Fruit fly (Drosophila melanogaster) whole organism, wandering third instar larva: ENCODE data around the gene CCKLR-17D1.

Experiments
- Abd-B ChIP-seq: fragments of >200 bp; optimal IDR thresholded peaks from 2 replicates; lab custom pipeline; 2017; ENCODE audit warnings: missing biosample characterization, missing genetic modification characterization
- CG32264 ChIP-seq: fragments of 200-800 bp; sonication (Bioruptor generic); optimal IDR thresholded peaks from 2 replicates; lab custom pipeline; 2016; ENCODE audit warnings: missing biosample characterization, missing genetic modification characterization
- CG9705 ChIP-seq: fragments of 200-800 bp; sonication (Bioruptor generic); optimal IDR thresholded peaks from 2 replicates; lab custom pipeline; 2018; ENCODE audit warnings: missing biosample characterization, mild to moderate bottlenecking, missing genetic modification characterization
- CrebA ChIP-seq: fragments of 200-800 bp; sonication (Bioruptor generic); optimal IDR thresholded peaks from 2 replicates; lab custom pipeline; 2016; ENCODE audit warnings: missing biosample characterization, mild to moderate bottlenecking, missing genetic modification characterization, borderline replicate concordance
- Dfd ChIP-seq: fragments of >200 bp; optimal IDR thresholded peaks from 2 replicates; lab custom pipeline; 2017; ENCODE audit warnings: missing biosample characterization, missing genetic modification characterization
- Dif ChIP-seq: fragments of 200-275, 200-300 bp; sonication (Bioruptor generic); optimal IDR thresholded peaks from 2 replicates; lab custom pipeline; 2018; ENCODE audit warnings: missing biosample characterization, missing genetic modification characterization; ENCODE audit not compliant: partially characterized antibody
- HLH106 ChIP-seq: fragments of 200-800 bp; optimal IDR thresholded peaks from 3 replicates; lab custom pipeline; 2019; ENCODE audit warnings: missing biosample characterization, mild to moderate bottlenecking, missing genetic modification characterization, moderate library complexity
- Hnf4 ChIP-seq: fragments of 200-800 bp; sonication (Bioruptor generic); optimal IDR thresholded peaks from 2 replicates; lab custom pipeline; 2016; ENCODE audit warnings: missing biosample characterization, mild to moderate bottlenecking, missing genetic modification characterization
- Hr78 ChIP-seq: fragments of >200 bp; optimal IDR thresholded peaks from 2 replicates; lab custom pipeline; 2017; ENCODE audit warnings: missing biosample characterization, missing genetic modification characterization
- Hr83 ChIP-seq: fragments of 200-300 bp; sonication (Bioruptor generic); optimal IDR thresholded peaks from 2 replicates; lab custom pipeline; 2016; ENCODE audit warnings: missing biosample characterization, mild to moderate bottlenecking, missing genetic modification characterization, moderate library complexity; ENCODE audit not compliant: poor library complexity, severe bottlenecking
- Jra ChIP-seq: sonication (Bioruptor generic); optimal IDR thresholded peaks from 2 replicates; lab custom pipeline; 2016; ENCODE audit warnings: missing biosample characterization, missing genetic modification characterization
- Mio ChIP-seq: sonication (Bioruptor generic); optimal IDR thresholded peaks from 2 replicates; lab custom pipeline; 2016; ENCODE audit warnings: missing biosample characterization, missing genetic modification characterization
- Myc ChIP-seq: fragments of >200 bp; optimal IDR thresholded peaks from 2 replicates; lab custom pipeline; 2017
- N ChIP-seq: fragments of >200 bp; optimal IDR thresholded peaks from 2 replicates; lab custom pipeline; 2018; ENCODE audit warnings: missing biosample characterization, missing external identifiers, missing genetic modification characterization
- OdsH ChIP-seq: fragments of 200-800 bp; sonication (Bioruptor generic); optimal IDR thresholded peaks from 2 replicates; lab custom pipeline; 2016; ENCODE audit warnings: missing biosample characterization, mild to moderate bottlenecking, missing genetic modification characterization
- Rel ChIP-seq, 2 experiments: fragments of 200-800 bp; sonication (Bioruptor generic) in 1 of 2; optimal IDR thresholded peaks; 2 replicates in 1 of 2; 3 replicates in 1 of 2; lab custom pipeline; 2016 to 2019; ENCODE audit warnings: mild to moderate bottlenecking in 2 of 2, missing biosample characterization in 2 of 2, missing genetic modification characterization in 2 of 2, moderate library complexity in 1 of 2
- Sp1 ChIP-seq: fragments of 200-800 bp; sonication (Bioruptor generic); optimal IDR thresholded peaks from 3 replicates; lab custom pipeline; 2019; ENCODE audit warnings: missing biosample characterization, mild to moderate bottlenecking, missing genetic modification characterization, moderate library complexity
- Vsx2 ChIP-seq: fragments of 200-300, 225-300 bp; sonication (Bioruptor generic); optimal IDR thresholded peaks from 2 replicates; lab custom pipeline; 2018; ENCODE audit warnings: missing biosample characterization, missing genetic modification characterization; ENCODE audit not compliant: partially characterized antibody
- br ChIP-seq: fragments of 200-800 bp; sonication (Bioruptor generic); optimal IDR thresholded peaks from 2 replicates; lab custom pipeline; 2016; ENCODE audit warnings: missing biosample characterization, missing genetic modification characterization
- brk ChIP-seq: fragments of 200-800 bp; sonication (Bioruptor generic); optimal IDR thresholded peaks from 2 replicates; lab custom pipeline; 2016; ENCODE audit warnings: missing biosample characterization, mild to moderate bottlenecking, missing genetic modification characterization
- dl ChIP-seq, 2 experiments: fragments of 175-275, 200-275 bp in 1 of 2; fragments of 200-275 bp in 1 of 2; sonication (Bioruptor generic); optimal IDR thresholded peaks; lab custom pipeline; 2018; ENCODE audit warnings: mild to moderate bottlenecking in 2 of 2, missing biosample characterization in 2 of 2, missing genetic modification characterization in 2 of 2, moderate library complexity in 2 of 2; ENCODE audit not compliant: partially characterized antibody in 2 of 2, insufficient read depth in 1 of 2
- dmrt93B ChIP-seq: fragments of 200-800 bp; sonication (Bioruptor generic); optimal IDR thresholded peaks from 2 replicates; lab custom pipeline; 2018; ENCODE audit warnings: missing biosample characterization, mild to moderate bottlenecking, missing genetic modification characterization
- dsf ChIP-seq: sonication (Bioruptor generic); optimal IDR thresholded peaks from 2 replicates; lab custom pipeline; 2016; ENCODE audit warnings: missing biosample characterization, missing genetic modification characterization, borderline replicate concordance
- ey ChIP-seq: fragments of 200-800 bp; sonication (Bioruptor generic); optimal IDR thresholded peaks from 2 replicates; lab custom pipeline; 2016; ENCODE audit warnings: missing biosample characterization, missing genetic modification characterization
- foxo ChIP-seq, 2 experiments: fragments of 200-800 bp; sonication (Bioruptor generic); optimal IDR thresholded peaks; 2 replicates in 1 of 2; 3 replicates in 1 of 2; lab custom pipeline; 2016 to 2017; ENCODE audit warnings: missing biosample characterization in 2 of 2, missing genetic modification characterization in 2 of 2
- fru ChIP-seq: fragments of 200-800 bp; sonication (Bioruptor generic); optimal IDR thresholded peaks from 3 replicates; lab custom pipeline; 2016; ENCODE audit warnings: missing biosample characterization, mild to moderate bottlenecking, missing genetic modification characterization
- lola ChIP-seq: fragments of >200 bp; optimal IDR thresholded peaks from 2 replicates; lab custom pipeline; 2017; ENCODE audit warnings: missing biosample characterization, missing genetic modification characterization
- psq ChIP-seq: fragments of 200-800 bp; sonication (Bioruptor generic); optimal IDR thresholded peaks from 3 replicates; lab custom pipeline; 2017; ENCODE audit warnings: missing biosample characterization, mild to moderate bottlenecking, missing genetic modification characterization, moderate library complexity
- rgr ChIP-seq: fragments of 200-800 bp; sonication (Bioruptor generic); optimal IDR thresholded peaks from 3 replicates; lab custom pipeline; 2016; ENCODE audit warnings: missing biosample characterization, mild to moderate bottlenecking, missing genetic modification characterization
- sage ChIP-seq: fragments of 200-800 bp; sonication (Bioruptor generic); optimal IDR thresholded peaks from 2 replicates; lab custom pipeline; 2016; ENCODE audit warnings: missing biosample characterization, mild to moderate bottlenecking, missing genetic modification characterization
- tai ChIP-seq: sonication (Bioruptor generic); optimal IDR thresholded peaks from 2 replicates; lab custom pipeline; 2016; ENCODE audit warnings: missing biosample characterization, missing genetic modification characterization
- usp ChIP-seq: fragments of >200 bp; optimal IDR thresholded peaks from 2 replicates; lab custom pipeline; 2017; ENCODE audit warnings: missing biosample characterization, missing genetic modification characterization

Gene CCKLR-17D1

DNA sequence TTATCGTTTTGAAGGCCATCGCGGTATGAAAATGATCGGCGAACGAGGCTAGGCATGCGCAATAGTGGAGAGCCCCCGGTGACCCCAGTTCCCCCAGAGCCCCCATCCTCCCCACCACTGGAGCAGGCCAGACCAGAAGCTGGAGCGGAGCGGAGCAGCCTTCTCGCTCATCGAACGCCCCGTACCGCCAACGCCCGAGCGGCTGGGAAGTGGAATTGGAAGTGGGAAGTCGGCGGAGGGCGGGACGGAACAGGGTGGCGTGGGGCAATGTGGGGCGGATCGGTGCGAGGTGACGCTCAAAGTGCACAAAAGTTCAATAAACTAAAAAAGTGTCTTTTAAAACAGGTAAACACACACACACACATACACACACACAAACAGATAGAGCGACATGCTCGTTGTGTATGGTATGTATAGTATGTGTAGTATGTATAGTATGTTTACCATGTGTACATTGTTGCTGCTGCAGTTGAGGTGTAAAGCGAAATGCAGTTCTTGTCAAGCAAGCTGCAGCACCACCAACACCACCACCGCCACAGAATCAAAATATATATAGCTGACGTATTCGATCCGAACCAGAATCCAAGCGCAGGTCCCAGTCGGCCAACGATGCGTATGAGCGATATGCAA, 54.7 kb downstream of the CCKLR-17D1 start:
- TF ChIP-seq sage (no peak), Sp1 (GFP tag; lab: Kevin White, UChicago) (no peak), CrebA (no peak), N (GFP tag; lab: Kevin White, UChicago) (no peak), dsf (GFP tag; lab: Kevin White, UChicago) (no peak), CG32264 (no peak), HLH106 (tag; lab: Kevin White, UChicago) (no peak), Rel (GFP tag; optimal IDR thresholded peaks at IDR 0.05; lab: Kevin White, UChicago) (no peak), Rel (tag; optimal IDR thresholded peaks at IDR 0.05; lab: Kevin White, UChicago) (no peak)

DNA sequence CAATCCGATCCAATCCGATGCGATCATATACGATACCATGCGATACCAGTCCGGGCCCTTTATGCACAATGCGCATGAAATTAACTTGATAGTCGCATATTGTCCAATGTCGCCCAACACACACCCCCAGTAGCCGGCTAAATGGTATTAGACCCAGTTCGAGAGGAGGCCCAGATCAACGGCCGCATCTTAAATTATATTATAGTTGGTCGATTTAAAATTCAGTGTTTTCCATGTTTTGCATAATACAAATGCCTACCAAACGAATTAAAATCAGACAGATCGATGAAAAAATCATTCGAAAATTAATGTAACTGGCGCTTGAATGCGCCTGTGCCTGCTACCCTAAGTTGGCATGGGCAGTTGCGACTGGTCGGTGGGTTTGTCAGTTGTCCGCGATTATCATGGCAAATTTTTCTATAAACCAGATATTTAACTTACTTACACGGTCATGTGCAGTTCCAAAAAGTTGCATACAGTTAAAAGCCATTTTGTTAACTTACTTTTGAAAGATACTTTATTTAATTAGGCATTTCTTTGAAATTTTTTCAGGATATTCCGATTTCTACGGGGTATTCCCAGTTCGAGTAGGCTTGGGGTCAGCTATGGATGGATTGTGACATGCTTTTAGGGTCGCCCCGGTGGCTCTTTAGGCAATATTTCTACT, 56.4 kb downstream of the CCKLR-17D1 start:
- no peak for TF ChIP-seq Sp1 (GFP tag; lab: Kevin White, UChicago)
- TF ChIP-seq br (GFP tag; lab: Kevin White, UChicago): no peak
- TF ChIP-seq dmrt93B (GFP tag; lab: Kevin White, UChicago): no peak
- no peak for TF ChIP-seq Dfd
- no peak for TF ChIP-seq usp
- no peak for TF ChIP-seq lola (GFP tag; lab: Kevin White, UChicago)
- TF ChIP-seq foxo (GFP tag; optimal IDR thresholded peaks at IDR 0.05; lab: Kevin White, UChicago): no peak
- TF ChIP-seq Dif (GFP tag; lab: Kevin White, UChicago): no peak
- no peak for TF ChIP-seq CG9705 (GFP tag; lab: Kevin White, UChicago)
- no peak for TF ChIP-seq brk (GFP tag; lab: Kevin White, UChicago)
- no peak for TF ChIP-seq Hnf4 (GFP tag; lab: Kevin White, UChicago)
- TF ChIP-seq sage: no peak
- TF ChIP-seq Mio (GFP tag; lab: Kevin White, UChicago): no peak
- TF ChIP-seq Hr83: no peak
- TF ChIP-seq dl (GFP tag; optimal IDR thresholded peaks at IDR 0.05; lab: Kevin White, UChicago; ENCODE audit: insufficient read depth in 1 of 2, partially characterized antibody in 2 of 2): no peak
- no peak for TF ChIP-seq CG32264
- no peak for TF ChIP-seq HLH106 (tag; lab: Kevin White, UChicago)
- TF ChIP-seq rgr (GFP tag; lab: Kevin White, UChicago): no peak
- TF ChIP-seq fru (GFP tag; lab: Kevin White, UChicago): no peak

dm6 chrX:18668293-18668692, 58.1 kb downstream of the CCKLR-17D1 start:
- TF ChIP-seq Hnf4 (GFP tag; lab: Kevin White, UChicago) (no peak), fru (GFP tag; lab: Kevin White, UChicago) (no peak), Dif (GFP tag; lab: Kevin White, UChicago) (no peak), CG9705 (GFP tag; lab: Kevin White, UChicago) (no peak), foxo (GFP tag; optimal IDR thresholded peaks at IDR 0.05; lab: Kevin White, UChicago) (no peak), dl (GFP tag; optimal IDR thresholded peaks at IDR 0.05; lab: Kevin White, UChicago; ENCODE audit: insufficient read depth in 1 of 2, partially characterized antibody in 2 of 2) (no peak), Dfd (no peak), CrebA (no peak), Rel (GFP tag; optimal IDR thresholded peaks at IDR 0.05; lab: Kevin White, UChicago) (no peak), Rel (tag; optimal IDR thresholded peaks at IDR 0.05; lab: Kevin White, UChicago) (no peak), Mio (GFP tag; lab: Kevin White, UChicago) (no peak), lola (GFP tag; lab: Kevin White, UChicago) (no peak)
- TF ChIP-seq, all 38 proteins: peak for 0

DNA sequence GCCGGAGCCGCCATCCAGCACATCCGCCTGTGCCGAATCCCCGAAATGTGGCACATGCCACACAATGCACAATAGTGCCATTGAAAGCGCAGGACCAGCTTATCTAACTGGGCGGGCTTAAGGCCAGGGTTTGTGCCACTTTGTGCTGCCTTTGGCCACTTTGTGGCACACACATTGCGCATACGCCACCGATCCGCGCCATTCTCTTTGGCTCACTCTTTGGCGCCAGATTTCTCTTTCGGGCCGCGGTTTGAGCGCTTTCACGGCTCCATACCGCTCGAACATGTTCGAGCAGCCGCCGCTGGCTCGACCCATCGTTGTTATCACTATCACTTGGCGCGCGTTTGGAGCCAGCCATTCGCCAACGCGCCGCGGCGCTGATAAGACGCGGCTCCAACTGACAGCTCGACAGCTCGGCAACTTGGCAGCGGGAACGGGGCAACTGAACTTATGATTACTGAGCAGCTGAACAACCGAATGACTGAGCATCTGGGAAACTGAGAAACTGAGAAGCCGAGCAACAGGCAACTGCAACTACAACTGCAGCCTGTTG, 60.6 kb downstream of the CCKLR-17D1 start:
- TF ChIP-seq Abd-B (GFP tag; lab: Kevin White, UChicago) (no peak), CrebA (no peak), Mio (GFP tag; lab: Kevin White, UChicago) (no peak), Rel (GFP tag; optimal IDR thresholded peaks at IDR 0.05; lab: Kevin White, UChicago) (no peak), Rel (tag; optimal IDR thresholded peaks at IDR 0.05; lab: Kevin White, UChicago) (no peak), rgr (GFP tag; lab: Kevin White, UChicago) (no peak), Sp1 (GFP tag; lab: Kevin White, UChicago) (no peak), Hnf4 (GFP tag; lab: Kevin White, UChicago) (no peak), Jra (GFP tag; lab: Kevin White, UChicago) (no peak), dsf (GFP tag; lab: Kevin White, UChicago) (no peak), Vsx2 (no peak), Hr83 (no peak), Dfd (no peak), tai (GFP tag; lab: Kevin White, UChicago) (no peak), br (GFP tag; lab: Kevin White, UChicago) (no peak), OdsH (GFP tag; lab: Kevin White, UChicago) (no peak), Myc (lab: Kevin White, UChicago) (no peak), psq (GFP tag; lab: Kevin White, UChicago) (no peak), foxo (GFP tag; optimal IDR thresholded peaks at IDR 0.05; lab: Kevin White, UChicago) (no peak), Hr78 (no peak), ey (no peak)
